Worm (Caenorhabditis elegans): ENCODE measurements around the gene acr-23.

- TF ChIP-seq drap-1 (GFP tag; optimal IDR thresholded peaks at IDR 0.05), result no peak
- TF ChIP-seq pha-4 (tag; optimal IDR thresholded peaks at IDR 0.05), result no peak
- TF ChIP-seq ztf-11 (tag; optimal IDR thresholded peaks at IDR 0.05), result no peak
- no peak for TF ChIP-seq mep-1 (tag; optimal IDR thresholded peaks at IDR 0.05)
- no peak for TF ChIP-seq cnd-1 (tag; optimal IDR thresholded peaks at IDR 0.05)
- no peak for TF ChIP-seq nhr-76 (tag; optimal IDR thresholded peaks at IDR 0.05)
- TF ChIP-seq tbx-8 (GFP tag; optimal IDR thresholded peaks at IDR 0.05), result no peak
- no peak for TF ChIP-seq elt-1 (tag; optimal IDR thresholded peaks at IDR 0.05; ENCODE audit: borderline replicate concordance, insufficient read depth)
- TF ChIP-seq unc-62 (GFP tag; optimal IDR thresholded peaks at IDR 0.05), result no peak
These were observed 26.9 kb downstream of the acr-23 start for ce11 chrV:3632249-3633030.

Measured in whole organism, mixed stage, embryonic.